Worm (Caenorhabditis elegans) whole organism, young adult: ENCODE measurements around the gene K09C8.2.

ENCODE experiments used
- B0019.2 ChIP-seq: fragments of 200-800 bp; sonication (Bioruptor generic); conservative IDR thresholded peaks from 2 replicates; pipeline ENCODE4 v1.3.6; 2022; ENCODE audit warnings: missing genetic modification reagents, missing genetic modification characterization, missing compliant biosample characterization
- C17E4.6 ChIP-seq: fragments of 200-800 bp; sonication (Bioruptor generic); IDR thresholded peaks from 2 replicates; pipeline ENCODE4 v1.3.6; 2022; ENCODE audit warnings: missing genetic modification reagents, missing genetic modification characterization, missing compliant biosample characterization
- F37B4.10 ChIP-seq: fragments of 200-800 bp; sonication (Bioruptor generic); IDR thresholded peaks from 2 replicates; pipeline ENCODE4 v1.3.6; 2022; ENCODE audit warnings: missing genetic modification characterization, missing compliant biosample characterization
- F49E8.2 ChIP-seq: sonication (generic microtip); optimal IDR thresholded peaks from 3 replicates; lab custom pipeline; 2017; ENCODE audit warnings: missing genetic modification characterization, mild to moderate bottlenecking, missing compliant biosample characterization, antibody characterized with exemption, moderate library complexity; ENCODE audit not compliant: insufficient read depth
- Y53G8AR.9 ChIP-seq: fragments of 200-800 bp; sonication (Bioruptor generic); conservative IDR thresholded peaks from 2 replicates; pipeline ENCODE4 v1.3.6; 2022; ENCODE audit warnings: missing genetic modification reagents, missing genetic modification characterization, missing compliant biosample characterization
- aptf-2 ChIP-seq: fragments of 200-800 bp; sonication (Bioruptor generic); conservative IDR thresholded peaks from 2 replicates; pipeline ENCODE4 v1.3.6; 2022; ENCODE audit warnings: missing genetic modification reagents, missing genetic modification characterization, missing compliant biosample characterization
- attf-3 ChIP-seq: fragments of 200-800 bp; sonication (Bioruptor generic); conservative IDR thresholded peaks from 2 replicates; pipeline ENCODE4 v1.3.6; 2022; ENCODE audit warnings: missing genetic modification reagents, missing genetic modification characterization, missing compliant biosample characterization
- attf-6 ChIP-seq: fragments of 200-800 bp; sonication (Bioruptor generic); IDR thresholded peaks from 2 replicates; pipeline ENCODE4 v1.3.6; 2022; ENCODE audit warnings: missing genetic modification reagents, missing genetic modification characterization, missing compliant biosample characterization
- cebp-1 ChIP-seq, 2 experiments: fragments of 200-800 bp in 1 of 2; sonication (Bioruptor generic) in 1 of 2; sonication (generic microtip) in 1 of 2; IDR thresholded peaks in 1 of 2; optimal IDR thresholded peaks in 1 of 2; 2 replicates each; pipeline versions ENCODE4 v1.3.6 to Lab custom; 2017 to 2022; ENCODE audit warnings: missing compliant biosample characterization in 2 of 2, missing genetic modification characterization in 2 of 2, mild to moderate bottlenecking in 1 of 2, missing genetic modification reagents in 1 of 2, moderate library complexity in 1 of 2
- cebp-2 ChIP-seq: fragments of 200-800 bp; sonication (Bioruptor generic); IDR thresholded peaks from 2 replicates; pipeline ENCODE4 v1.3.6; 2022; ENCODE audit warnings: missing genetic modification characterization, missing compliant biosample characterization
- die-1 ChIP-seq: sonication (generic microtip); optimal IDR thresholded peaks from 2 replicates; lab custom pipeline; 2016; ENCODE audit warnings: missing genotype, mild to moderate bottlenecking, missing genetic modification characterization, missing compliant biosample characterization
- dox-1 ChIP-seq: fragments of 200-800 bp; sonication (Bioruptor generic); IDR thresholded peaks from 2 replicates; pipeline ENCODE4 v1.3.6; 2022; ENCODE audit warnings: missing genetic modification reagents, missing genetic modification characterization, missing compliant biosample characterization
- efl-1 ChIP-seq: fragments of 150-350 bp; optimal IDR thresholded peaks from 2 replicates; lab custom pipeline; 2014; ENCODE audit warnings: missing biosample characterization, missing genetic modification reagents, missing genetic modification characterization
- egl-18 ChIP-seq: fragments of 200-800 bp; sonication (Bioruptor generic); IDR thresholded peaks from 2 replicates; pipeline ENCODE4 v1.3.6; 2022; ENCODE audit warnings: missing genetic modification reagents, missing genetic modification characterization, missing compliant biosample characterization
- egrh-3 ChIP-seq: fragments of 200-800 bp; sonication (Bioruptor generic); IDR thresholded peaks from 2 replicates; pipeline ENCODE4 v1.3.6; 2022; ENCODE audit warnings: missing genetic modification reagents, missing genetic modification characterization, missing compliant biosample characterization
- ekl-4 ChIP-seq: fragments of 200-800 bp; sonication (Bioruptor generic); IDR thresholded peaks from 2 replicates; pipeline ENCODE4 v1.3.6; 2022; ENCODE audit warnings: missing genetic modification reagents, missing genetic modification characterization, missing compliant biosample characterization
- hsf-1 ChIP-seq: fragments of 200-800 bp; sonication (Bioruptor generic); IDR thresholded peaks from 2 replicates; pipeline ENCODE4 v1.3.6; 2022; ENCODE audit warnings: missing genetic modification reagents, missing genetic modification characterization, missing compliant biosample characterization
- lin-35 ChIP-seq, 3 experiments: fragments of 150-350 bp in 2 of 3; sonication (generic microtip) in 1 of 3; optimal IDR thresholded peaks; 2 replicates each; lab custom pipeline; 2014 to 2018; ENCODE audit warnings: missing biosample characterization in 3 of 3, missing genetic modification characterization in 3 of 3, missing genetic modification reagents in 3 of 3
- lir-1 ChIP-seq: fragments of 200-800 bp; sonication (Bioruptor generic); conservative IDR thresholded peaks from 2 replicates; pipeline ENCODE4 v1.3.6; 2022; ENCODE audit warnings: missing genetic modification reagents, missing genetic modification characterization, missing compliant biosample characterization
- mes-4 ChIP-seq: sonication (generic microtip); optimal IDR thresholded peaks from 2 replicates; lab custom pipeline; 2016; ENCODE audit warnings: missing genotype, missing genetic modification characterization, missing compliant biosample characterization
- mxl-1 ChIP-seq: sonication (generic microtip); optimal IDR thresholded peaks from 2 replicates; lab custom pipeline; 2016; ENCODE audit warnings: missing genetic modification characterization, missing compliant biosample characterization
- nfya-2 ChIP-seq: fragments of 200-800 bp; sonication (Bioruptor generic); IDR thresholded peaks from 2 replicates; pipeline ENCODE4 v1.3.6; 2022; ENCODE audit warnings: missing genetic modification reagents, missing genetic modification characterization, missing compliant biosample characterization
- nhr-80 ChIP-seq: sonication (generic microtip); optimal IDR thresholded peaks from 2 replicates; lab custom pipeline; 2016; ENCODE audit warnings: missing genetic modification characterization, missing compliant biosample characterization
- snpc-3.4 ChIP-seq: sonication (generic microtip); optimal IDR thresholded peaks from 2 replicates; lab custom pipeline; 2017; ENCODE audit warnings: missing genetic modification characterization, mild to moderate bottlenecking, missing compliant biosample characterization, antibody characterized with exemption, moderate library complexity, missing genotype, missing genetic modification reagents
- tbx-9 ChIP-seq: sonication (generic microtip); optimal IDR thresholded peaks from 2 replicates; lab custom pipeline; 2016; ENCODE audit warnings: borderline replicate concordance, missing genetic modification characterization, inconsistent platforms, missing compliant biosample characterization
- unc-62 ChIP-seq: fragments of 150-350 bp; optimal IDR thresholded peaks from 2 replicates; lab custom pipeline; 2014; ENCODE audit warnings: missing biosample characterization, missing genetic modification reagents, missing genetic modification characterization
- zim-3 ChIP-seq: sonication (generic microtip); optimal IDR thresholded peaks from 2 replicates; lab custom pipeline; 2017; ENCODE audit warnings: mild to moderate bottlenecking, missing genetic modification characterization, moderate library complexity, missing compliant biosample characterization
- ztf-22 ChIP-seq: fragments of 200-800 bp; sonication (Bioruptor generic); optimal IDR thresholded peaks from 2 replicates; lab custom pipeline; 2018; ENCODE audit warnings: mild to moderate bottlenecking, missing genetic modification characterization, moderate library complexity, missing compliant biosample characterization
- ztf-28 ChIP-seq: fragments of 200-800 bp; sonication (Bioruptor generic); IDR thresholded peaks from 2 replicates; pipeline ENCODE4 v1.3.6; 2022; ENCODE audit warnings: missing genetic modification reagents, missing genetic modification characterization, missing compliant biosample characterization

Gene K09C8.2

DNA sequence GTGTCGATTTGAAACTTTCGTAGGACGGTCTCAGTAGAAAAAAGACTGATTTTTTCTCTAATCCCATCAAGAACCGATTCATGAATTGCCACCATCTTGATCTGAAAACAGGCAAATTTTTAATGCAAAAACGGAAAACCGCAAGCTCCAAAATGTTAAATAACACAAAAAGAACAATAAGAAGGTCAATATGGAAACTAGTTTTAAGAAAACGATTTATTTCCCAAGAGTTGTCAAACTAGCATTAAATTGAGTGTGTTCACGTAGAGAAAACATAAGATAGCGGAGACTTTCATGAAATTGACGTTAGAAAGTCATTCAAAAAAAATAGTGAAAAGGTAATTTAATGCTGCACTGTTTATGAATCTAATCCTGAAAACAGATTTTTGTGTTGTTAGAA lies 45.3 kb upstream of the K09C8.2 start, which contains the start of gene F47B10.9:
TSS of gene F47B10.9 (minus strand) at position 101 of the 400 bp plus-strand sequence.
- no peak for TF ChIP-seq unc-62 (GFP tag; lab: Kevin White, UChicago)
- no peak for TF ChIP-seq F37B4.10 (GFP tag; lab: Robert Waterston, UW)
- no peak for TF ChIP-seq lir-1
- TF ChIP-seq hsf-1 (GFP tag; lab: Robert Waterston, UW): no peak
- TF ChIP-seq ztf-28: no peak
- no peak for TF ChIP-seq B0019.2 (GFP tag; lab: Robert Waterston, UW)
- TF ChIP-seq lin-35 (GFP tag; optimal IDR thresholded peaks at IDR 0.05; lab: Kevin White, UChicago): no peak
- TF ChIP-seq ztf-22 (GFP tag; lab: Kevin White, UChicago): no peak
- no peak for TF ChIP-seq tbx-9
- TF ChIP-seq die-1 (tag; lab: Kevin White, UChicago): no peak
- TF ChIP-seq F49E8.2: no peak
- no peak for TF ChIP-seq attf-6

DNA sequence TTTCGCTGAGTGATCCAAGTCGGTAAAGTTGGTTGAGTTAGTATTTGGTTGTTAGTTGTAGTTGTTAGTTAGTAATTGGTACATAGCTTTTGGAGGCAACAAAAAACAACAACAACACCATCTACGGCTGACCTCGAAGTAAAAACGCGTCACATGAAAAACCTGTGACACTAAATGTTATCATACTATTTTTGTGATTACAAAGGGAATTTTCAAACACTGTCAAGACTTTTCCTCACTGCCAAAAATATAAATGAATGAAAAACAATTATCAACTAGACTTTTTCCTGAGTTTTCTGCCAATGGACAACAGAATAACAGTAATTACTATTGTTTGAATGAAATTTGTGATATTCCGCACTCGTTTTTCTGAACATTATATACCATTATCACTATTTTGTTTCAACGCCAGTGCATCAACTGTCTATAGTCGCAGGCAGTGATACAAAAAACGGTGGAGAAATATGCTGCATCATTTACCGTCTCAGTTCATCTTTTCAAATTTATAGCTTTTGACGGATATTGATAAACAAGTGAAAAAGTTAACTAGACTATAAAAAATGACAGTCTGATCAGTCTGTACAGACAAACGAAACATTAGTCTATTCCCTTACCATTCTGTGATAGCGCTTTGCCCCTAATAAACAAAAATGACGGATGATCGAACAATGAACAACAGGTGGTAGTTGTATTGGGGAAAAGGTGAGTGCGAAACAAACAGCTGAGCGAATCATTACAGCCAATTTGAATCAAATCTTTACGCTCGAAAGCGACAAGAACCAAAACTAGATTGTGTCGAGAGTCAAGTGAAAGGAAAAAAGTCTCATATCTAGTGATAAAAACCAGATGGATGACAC lies 44.6 kb upstream of the K09C8.2 start:
- TF ChIP-seq zim-3 (no peak), nhr-80 (tag; lab: Kevin White, UChicago) (peak; percentile 58)
- TF ChIP-seq, all 124 proteins: peak for 1

DNA sequence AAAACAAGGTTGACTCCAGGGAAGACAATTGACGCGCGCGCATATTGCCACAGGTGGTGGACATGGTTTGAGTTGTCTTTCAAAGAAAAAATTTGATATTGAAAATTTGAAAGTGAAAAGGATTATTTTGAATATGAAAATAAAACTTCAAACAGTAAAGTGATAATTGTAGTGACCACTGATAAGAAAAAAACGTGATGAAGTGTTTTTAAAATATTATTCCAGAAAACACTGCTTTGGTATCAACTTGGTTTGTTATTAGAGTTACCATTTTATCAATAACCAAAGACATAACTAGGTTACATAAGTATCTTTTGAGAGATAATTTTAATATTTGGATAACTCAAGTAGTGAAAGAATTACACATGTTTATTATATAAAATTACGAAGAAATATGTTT lies 43.0 kb upstream of the K09C8.2 start:
- TF ChIP-seq nhr-80 (tag; lab: Kevin White, UChicago) (peak; percentile 37), ekl-4 (GFP tag; lab: Robert Waterston, UW) (no peak), aptf-2 (GFP tag; lab: Robert Waterston, UW) (0 out of 2 replicates have a peak, but pooled peaks have one; percentile 25)

DNA sequence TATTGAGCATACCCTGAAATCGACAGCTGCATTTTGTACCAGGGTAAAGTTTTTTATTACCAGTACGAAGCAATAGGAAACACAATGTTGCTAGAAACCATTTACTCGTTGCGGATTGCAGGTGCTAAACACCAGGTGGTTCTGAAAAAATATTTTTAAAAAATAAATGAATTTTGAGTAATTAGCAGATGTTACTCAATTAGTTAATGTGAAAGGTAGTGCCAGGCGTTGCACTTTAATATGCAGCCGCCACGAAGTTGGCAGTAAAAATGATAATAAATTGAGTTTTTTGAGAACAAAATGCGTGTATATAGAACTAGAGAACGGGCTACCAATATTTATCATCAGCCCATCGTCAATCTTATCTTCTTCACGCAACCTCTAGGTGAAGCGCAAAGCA lies 39.6 kb upstream of the K09C8.2 start, which contains the start of gene nstp-9:
TSS of gene nstp-9 (minus strand) at position 101 of the 400 bp plus-strand sequence.
- no peak for TF ChIP-seq dox-1 (GFP tag; lab: Robert Waterston, UW)
- TF ChIP-seq, all 124 proteins: peak for 0

DNA sequence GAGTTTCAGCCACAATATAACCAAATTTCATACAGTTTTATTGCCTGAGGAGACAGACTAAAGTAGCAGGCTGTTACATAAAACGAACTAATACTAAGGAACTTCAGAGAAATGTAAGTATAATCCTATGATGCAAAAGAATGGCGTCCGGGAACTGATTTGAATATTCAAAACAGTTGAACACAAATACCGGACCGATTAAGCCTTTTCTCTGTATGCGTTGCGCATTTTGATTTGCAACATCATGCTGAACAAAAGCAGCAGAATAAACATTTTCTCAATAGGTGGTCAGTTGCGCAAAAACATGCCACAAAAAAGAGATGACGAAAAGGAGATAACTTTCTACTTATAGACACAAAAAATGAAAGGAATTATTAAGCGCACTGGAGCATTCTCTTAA lies 35.2 kb upstream of the K09C8.2 start:
- no peak for TF ChIP-seq cebp-2 (GFP tag; lab: Robert Waterston, UW)
- no peak for TF ChIP-seq nfya-2
- no peak for TF ChIP-seq F37B4.10 (GFP tag; lab: Robert Waterston, UW)
- no peak for TF ChIP-seq mes-4 (tag; lab: Kevin White, UChicago)
- TF ChIP-seq egl-18: no peak
- no peak for TF ChIP-seq cebp-1 (GFP tag; IDR thresholded peaks at IDR 0.05; lab: Robert Waterston, UW)
- no peak for TF ChIP-seq cebp-1 (tag; optimal IDR thresholded peaks at IDR 0.05; lab: Kevin White, UChicago)
- no peak for TF ChIP-seq attf-3 (GFP tag; lab: Robert Waterston, UW)
- no peak for TF ChIP-seq Y53G8AR.9 (GFP tag; lab: Robert Waterston, UW)
- no peak for TF ChIP-seq egrh-3 (GFP tag; lab: Robert Waterston, UW)
- TF ChIP-seq mxl-1: no peak
- no peak for TF ChIP-seq unc-62 (GFP tag; lab: Kevin White, UChicago)
- TF ChIP-seq C17E4.6: no peak
- no peak for TF ChIP-seq tbx-9
- no peak for TF ChIP-seq snpc-3.4 (tag; lab: Kevin White, UChicago)
- no peak for TF ChIP-seq ztf-22 (GFP tag; lab: Kevin White, UChicago)
- no peak for TF ChIP-seq efl-1 (GFP tag; lab: Kevin White, UChicago)
- TF ChIP-seq, all 124 proteins: peak for 0
